Fruit fly (Drosophila melanogaster): ENCODE data around the gene CG3402.

- TF ChIP-seq CG8478 (optimal IDR thresholded peaks at IDR 0.05) (no peak), CTCF (optimal IDR thresholded peaks at IDR 0.05) (no peak)
Measured at dm6 chr3L:622357-622834, 30.3 kb downstream of the CG3402 start.

All from S2 (cell line).